Fruit fly (Drosophila melanogaster) whole organism, adult: ENCODE data around the gene unk.

Experiments
- CG12768 ChIP-seq: fragments of 200-800 bp; sonication (Bioruptor generic); optimal IDR thresholded peaks from 2 replicates; lab custom pipeline; 2017; ENCODE audit warnings: missing biosample characterization, missing genetic modification characterization, mild to moderate bottlenecking, moderate library complexity, missing genetic modification reagents
- CG1620 ChIP-seq: fragments of 200-800 bp; sonication (Bioruptor generic); optimal IDR thresholded peaks from 2 replicates; lab custom pipeline; 2016; ENCODE audit warnings: missing biosample characterization, missing genetic modification characterization
- CG5204 ChIP-seq: fragments of 200-800 bp; sonication (Bioruptor generic); optimal IDR thresholded peaks from 2 replicates; lab custom pipeline; 2016; ENCODE audit warnings: missing biosample characterization, missing genetic modification characterization
- CG7045 ChIP-seq: fragments of 200-800 bp; sonication (Bioruptor generic); optimal IDR thresholded peaks from 2 replicates; lab custom pipeline; 2017; ENCODE audit warnings: missing biosample characterization, mild to moderate bottlenecking, missing genetic modification characterization
- Hr96 ChIP-seq: fragments of 200-800 bp; sonication (Bioruptor generic); optimal IDR thresholded peaks from 2 replicates; lab custom pipeline; 2016; ENCODE audit warnings: missing biosample characterization, missing genetic modification characterization
- cnc ChIP-seq, 2 experiments: fragments of >200 bp; optimal IDR thresholded peaks; 2 replicates each; lab custom pipeline; 2017
- kay ChIP-seq: fragments of 200-800 bp; sonication (Bioruptor generic); peaks from one replicate; lab custom pipeline; 2016; ENCODE audit warnings: missing biosample characterization, missing genetic modification characterization, borderline replicate concordance
- ovo ChIP-seq: fragments of 200-800 bp; sonication (Bioruptor generic); optimal IDR thresholded peaks from 2 replicates; lab custom pipeline; 2016; ENCODE audit warnings: missing biosample characterization, missing genetic modification characterization
- tj ChIP-seq: fragments of 200-800 bp; sonication (Bioruptor generic); optimal IDR thresholded peaks from 3 replicates; lab custom pipeline; 2017; ENCODE audit warnings: missing biosample characterization, mild to moderate bottlenecking, missing genetic modification characterization, moderate library complexity
- toe ChIP-seq: fragments of 200-800 bp; sonication (Bioruptor generic); optimal IDR thresholded peaks from 2 replicates; lab custom pipeline; 2016; ENCODE audit warnings: missing biosample characterization, missing genetic modification characterization

- no peak for TF ChIP-seq CG1620
- TF ChIP-seq CG5204 (GFP tag; lab: Kevin White, UChicago): no peak
- TF ChIP-seq ovo (GFP tag; lab: Kevin White, UChicago): no peak
- no peak for TF ChIP-seq toe
- no peak for TF ChIP-seq CG7045
- no peak for TF ChIP-seq Hr96 (GFP tag; lab: Kevin White, UChicago)
- no peak for TF ChIP-seq tj (GFP tag; lab: Kevin White, UChicago)
- TF ChIP-seq CG12768 (GFP tag; lab: Kevin White, UChicago): no peak
- TF ChIP-seq cnc (optimal IDR thresholded peaks at IDR 0.05; lab: Kevin White, UChicago): no peak
- no peak for TF ChIP-seq kay (GFP tag; lab: Kevin White, UChicago)
Observed at dm6 chr3R:23164630-23165029, 7.0 kb upstream of the unk start.
